Worm (Caenorhabditis elegans) whole organism, young adult: ENCODE measurements around the gene T04B8.5.

Experiments
- F23B12.7 ChIP-seq: sonication (generic microtip); optimal IDR thresholded peaks from 2 replicates; lab custom pipeline; 2017; ENCODE audit warnings: missing genetic modification characterization, mild to moderate bottlenecking, missing compliant biosample characterization, antibody characterized with exemption, moderate library complexity; ENCODE audit not compliant: insufficient read depth
- Y79H2A.3 ChIP-seq: fragments of 200-800 bp; sonication (Bioruptor generic); conservative IDR thresholded peaks from 2 replicates; pipeline ENCODE4 v1.3.6; 2022; ENCODE audit warnings: missing genetic modification reagents, missing genetic modification characterization, missing compliant biosample characterization
- ccch-3 ChIP-seq: fragments of 200-800 bp; sonication (Bioruptor generic); optimal IDR thresholded peaks from 2 replicates; lab custom pipeline; 2018; ENCODE audit warnings: mild to moderate bottlenecking, missing genetic modification characterization, missing compliant biosample characterization
- hlh-12 ChIP-seq: sonication (generic microtip); optimal IDR thresholded peaks from 2 replicates; lab custom pipeline; 2016; ENCODE audit warnings: missing genetic modification characterization, missing compliant biosample characterization
- ztf-6 ChIP-seq: fragments of 200-800 bp; sonication (Bioruptor generic); IDR thresholded peaks from 2 replicates; pipeline ENCODE4 v1.3.6; 2022; ENCODE audit warnings: missing genetic modification reagents, missing genetic modification characterization, missing compliant biosample characterization

DNA sequence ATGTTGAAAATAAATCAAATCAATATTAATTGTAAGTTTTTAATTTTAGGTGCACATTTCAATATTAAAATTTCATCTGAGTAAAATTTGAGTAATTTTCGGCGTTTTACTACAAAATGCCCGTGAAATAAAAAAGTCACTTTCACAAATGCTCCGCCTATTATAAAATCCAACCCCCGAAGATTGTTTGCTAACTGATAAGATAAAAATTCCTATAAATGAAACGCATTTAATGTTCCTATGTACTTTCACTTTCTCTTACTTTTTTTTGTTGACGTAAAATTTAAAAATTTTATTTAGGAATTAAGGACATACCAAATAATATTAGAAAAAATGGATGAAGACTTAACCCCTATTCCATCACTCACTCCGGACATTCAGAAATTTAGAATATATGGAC is 34.0 kb upstream of the T04B8.5 start, which contains the start of gene sdz-24:
- TF ChIP-seq ccch-3 (GFP tag; lab: Kevin White, UChicago) (no peak), hlh-12 (tag; lab: Kevin White, UChicago) (no peak), Y79H2A.3 (GFP tag; lab: Robert Waterston, UW) (no peak), F23B12.7 (no peak), ztf-6 (GFP tag; lab: Robert Waterston, UW) (no peak)
